Worm (Caenorhabditis elegans) whole organism, L4 larva: Measurements from ENCODE around the gene T04C12.9.

Experiments used
- F26F4.8 ChIP-seq: fragments of 200-800 bp; sonication (Bioruptor generic); conservative IDR thresholded peaks from 2 replicates; pipeline ENCODE4 v1.3.6; 2022; ENCODE audit warnings: missing genetic modification characterization, missing compliant biosample characterization
- aha-1 ChIP-seq: fragments of 150-350 bp; peaks from one replicate; lab custom pipeline; 2014; ENCODE audit warnings: missing biosample characterization, missing genetic modification characterization
- ceh-20 ChIP-seq: fragments of 200-800 bp; sonication (Bioruptor generic); IDR thresholded peaks from 2 replicates; pipeline ENCODE4 v1.3.6; 2022; ENCODE audit warnings: missing genetic modification reagents, missing genetic modification characterization, missing compliant biosample characterization
- ceh-82 ChIP-seq: sonication (generic microtip); optimal IDR thresholded peaks from 2 replicates; lab custom pipeline; 2017; ENCODE audit warnings: missing biosample characterization, missing genetic modification characterization
- daf-12 ChIP-seq: fragments of 150-350 bp; optimal IDR thresholded peaks from 2 replicates; lab custom pipeline; 2014; ENCODE audit warnings: missing biosample characterization, missing genetic modification reagents, missing genetic modification characterization
- jun-1 ChIP-seq: fragments of 150-350 bp; optimal IDR thresholded peaks from 2 replicates; lab custom pipeline; 2014; ENCODE audit warnings: missing biosample characterization, missing genetic modification reagents, missing genetic modification characterization
- mdl-1 ChIP-seq, 2 experiments: fragments of 150-350 bp in 1 of 2; sonication (generic microtip) in 1 of 2; optimal IDR thresholded peaks; 2 replicates each; lab custom pipeline; 2014 to 2017; ENCODE audit warnings: missing biosample characterization in 2 of 2, missing genetic modification characterization in 2 of 2
- mdt-29 ChIP-seq: fragments of 200-800 bp; sonication (Bioruptor generic); IDR thresholded peaks from 2 replicates; pipeline ENCODE4 v1.3.6; 2022; ENCODE audit warnings: missing genetic modification reagents, missing genetic modification characterization, missing compliant biosample characterization
- spr-3 ChIP-seq: fragments of 200-800 bp; sonication (Bioruptor generic); optimal IDR thresholded peaks from 2 replicates; lab custom pipeline; 2018; ENCODE audit warnings: mild to moderate bottlenecking, missing genetic modification characterization, missing compliant biosample characterization
- unc-130 ChIP-seq: sonication (generic microtip); optimal IDR thresholded peaks from 2 replicates; lab custom pipeline; 2016; ENCODE audit warnings: missing genetic modification reagents, missing genetic modification characterization, missing compliant biosample characterization
- unc-62 ChIP-seq, 3 experiments: fragments of 150-350 bp in 1 of 3; sonication (generic microtip); optimal IDR thresholded peaks in 2 of 3; peaks in 1 of 3; 1 replicate in 1 of 3; 2 replicates in 2 of 3; lab custom pipeline; 2014 to 2017; ENCODE audit warnings: missing biosample characterization in 3 of 3, missing genetic modification characterization in 3 of 3, missing genetic modification reagents in 3 of 3, missing genotype in 1 of 3
- ztf-11 ChIP-seq: fragments of 150-350 bp; optimal IDR thresholded peaks from 2 replicates; lab custom pipeline; 2014; ENCODE audit warnings: missing biosample characterization, missing genetic modification characterization

DNA sequence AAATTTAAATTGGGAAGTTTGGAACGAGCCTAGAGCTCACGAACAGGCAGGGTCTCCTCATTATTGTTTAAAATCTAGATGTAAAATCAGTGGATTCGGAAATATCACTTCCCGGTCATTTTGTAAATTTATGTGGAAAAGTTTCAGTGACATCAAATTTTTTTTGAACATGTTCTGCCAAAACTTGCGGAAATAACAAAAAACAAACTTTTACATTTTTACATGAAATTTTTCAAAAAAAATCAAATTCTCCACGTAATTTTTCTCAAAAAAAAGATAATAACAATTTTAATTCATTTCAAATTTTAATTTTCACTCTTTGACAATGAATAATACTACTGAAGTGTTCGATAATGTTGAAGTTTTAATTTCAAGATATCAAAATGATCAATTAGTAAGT lies 21.5 kb downstream of the T04C12.9 start, which contains the start of gene C45B11.5:
- TF ChIP-seq jun-1 (tag; lab: Kevin White, UChicago) (no peak), mdl-1 (tag; optimal IDR thresholded peaks at IDR 0.05; lab: Kevin White, UChicago) (no peak), daf-12 (tag; lab: Kevin White, UChicago) (no peak), mdt-29 (GFP tag; lab: Robert Waterston, UW) (no peak), ztf-11 (tag; lab: Kevin White, UChicago) (no peak), F26F4.8 (GFP tag; lab: Robert Waterston, UW) (no peak), ceh-20 (no peak), ceh-82 (no peak), unc-62 (GFP tag; optimal IDR thresholded peaks at IDR 0.05 in 1 of 2; lab: Kevin White, UChicago) (no peak), unc-62 (tag; optimal IDR thresholded peaks at IDR 0.05; lab: Kevin White, UChicago) (no peak), unc-130 (GFP tag; lab: Kevin White, UChicago) (no peak), spr-3 (GFP tag; lab: Kevin White, UChicago) (no peak), aha-1 (no peak)
